Worm (Caenorhabditis elegans) whole organism, late embryonic: ENCODE results near the gene fbxa-89.

Source experiments
- K02D7.2 ChIP-seq: sonication (generic microtip); optimal IDR thresholded peaks from 2 replicates; lab custom pipeline; 2017; ENCODE audit warnings: mild to moderate bottlenecking, missing genetic modification characterization, missing compliant biosample characterization
- K09A11.1 ChIP-seq: sonication (generic microtip); optimal IDR thresholded peaks from 2 replicates; lab custom pipeline; 2017; ENCODE audit warnings: antibody characterized with exemption, mild to moderate bottlenecking, missing genetic modification characterization, missing compliant biosample characterization; ENCODE audit not compliant: insufficient read depth
- ceh-14 ChIP-seq: sonication (generic microtip); optimal IDR thresholded peaks from 2 replicates; lab custom pipeline; 2016; ENCODE audit warnings: missing genotype, missing genetic modification characterization, missing compliant biosample characterization
- ceh-18 ChIP-seq: sonication (generic microtip); optimal IDR thresholded peaks from 2 replicates; lab custom pipeline; 2016; ENCODE audit warnings: missing genetic modification characterization, missing compliant biosample characterization
- ceh-19 ChIP-seq: fragments of 200-800 bp; sonication (Bioruptor generic); optimal IDR thresholded peaks from 2 replicates; lab custom pipeline; 2018; ENCODE audit warnings: mild to moderate bottlenecking, missing genetic modification characterization, missing compliant biosample characterization
- ceh-2 ChIP-seq: sonication (generic microtip); optimal IDR thresholded peaks from 2 replicates; lab custom pipeline; 2016; ENCODE audit warnings: missing genotype, missing genetic modification characterization, missing compliant biosample characterization
- ceh-24 ChIP-seq: sonication (generic microtip); optimal IDR thresholded peaks from 2 replicates; lab custom pipeline; 2016; ENCODE audit warnings: mild to moderate bottlenecking, missing genetic modification characterization, missing compliant biosample characterization
- ceh-30 ChIP-seq: fragments of 150-350 bp; optimal IDR thresholded peaks from 2 replicates; lab custom pipeline; 2014; ENCODE audit warnings: missing biosample characterization, missing genetic modification characterization
- ceh-31 ChIP-seq: sonication (generic microtip); optimal IDR thresholded peaks from 2 replicates; lab custom pipeline; 2016; ENCODE audit warnings: missing genetic modification characterization, missing compliant biosample characterization
- ceh-34 ChIP-seq: sonication (generic microtip); optimal IDR thresholded peaks from 2 replicates; lab custom pipeline; 2016; ENCODE audit warnings: mild to moderate bottlenecking, missing genetic modification characterization, missing compliant biosample characterization
- ceh-45 ChIP-seq: fragments of 200-800 bp; sonication (Bioruptor generic); IDR thresholded peaks from 2 replicates; pipeline ENCODE4 v1.3.6; 2022; ENCODE audit warnings: missing genetic modification reagents, missing genetic modification characterization, missing compliant biosample characterization
- ceh-6 ChIP-seq: fragments of 200-800 bp; sonication (Bioruptor generic); optimal IDR thresholded peaks from 2 replicates; lab custom pipeline; 2018; ENCODE audit warnings: mild to moderate bottlenecking, missing genetic modification characterization, missing compliant biosample characterization
- ceh-9 ChIP-seq: sonication (generic microtip); optimal IDR thresholded peaks from 2 replicates; lab custom pipeline; 2016; ENCODE audit warnings: mild to moderate bottlenecking, missing genetic modification characterization, inconsistent platforms, missing compliant biosample characterization
- che-1 ChIP-seq: sonication (generic microtip); optimal IDR thresholded peaks from 2 replicates; lab custom pipeline; 2016; ENCODE audit warnings: mild to moderate bottlenecking, missing genetic modification characterization, missing compliant biosample characterization
- dmd-4 ChIP-seq: sonication (generic microtip); optimal IDR thresholded peaks from 2 replicates; lab custom pipeline; 2016; ENCODE audit warnings: borderline replicate concordance, missing genetic modification characterization, missing compliant biosample characterization
- dve-1 ChIP-seq: sonication (generic microtip); optimal IDR thresholded peaks from 2 replicates; lab custom pipeline; 2017; ENCODE audit warnings: antibody characterized with exemption, mild to moderate bottlenecking, missing genetic modification characterization, missing compliant biosample characterization
- elt-4 ChIP-seq: sonication (generic microtip); optimal IDR thresholded peaks from 2 replicates; lab custom pipeline; 2016; ENCODE audit warnings: missing genetic modification characterization, missing compliant biosample characterization
- fax-1 ChIP-seq: sonication (generic microtip); optimal IDR thresholded peaks from 2 replicates; lab custom pipeline; 2016; ENCODE audit warnings: missing genotype, missing genetic modification characterization, missing compliant biosample characterization
- fkh-6 ChIP-seq: sonication (generic microtip); optimal IDR thresholded peaks from 2 replicates; lab custom pipeline; 2016; ENCODE audit warnings: missing genetic modification characterization, missing compliant biosample characterization
- gmeb-2 ChIP-seq: sonication (generic microtip); optimal IDR thresholded peaks from 2 replicates; lab custom pipeline; 2016; ENCODE audit warnings: missing genetic modification characterization, inconsistent platforms, missing compliant biosample characterization
- hlh-15 ChIP-seq: sonication (generic microtip); optimal IDR thresholded peaks from 2 replicates; lab custom pipeline; 2016; ENCODE audit warnings: missing genetic modification characterization, missing compliant biosample characterization
- hlh-30 ChIP-seq: sonication (generic microtip); optimal IDR thresholded peaks from 2 replicates; lab custom pipeline; 2017; ENCODE audit warnings: antibody characterized with exemption, missing genetic modification characterization, missing compliant biosample characterization; ENCODE audit not compliant: insufficient read depth
- hlh-8 ChIP-seq: sonication (generic microtip); optimal IDR thresholded peaks from 2 replicates; lab custom pipeline; 2016; ENCODE audit warnings: missing genotype, missing genetic modification characterization, missing compliant biosample characterization
- nfya-1 ChIP-seq: sonication (generic microtip); optimal IDR thresholded peaks from 2 replicates; lab custom pipeline; 2017; ENCODE audit warnings: missing genetic modification characterization, mild to moderate bottlenecking, missing compliant biosample characterization, antibody characterized with exemption, moderate library complexity
- nhr-232 ChIP-seq: sonication (generic microtip); optimal IDR thresholded peaks from 2 replicates; lab custom pipeline; 2016; ENCODE audit warnings: missing genetic modification characterization, missing compliant biosample characterization
- npax-4 ChIP-seq: sonication (generic microtip); optimal IDR thresholded peaks from 2 replicates; lab custom pipeline; 2016; ENCODE audit warnings: missing genetic modification characterization, missing compliant biosample characterization
- pag-3 ChIP-seq: sonication (generic microtip); optimal IDR thresholded peaks from 2 replicates; lab custom pipeline; 2016; ENCODE audit warnings: missing compliant biosample characterization, missing genetic modification characterization, borderline replicate concordance
- pat-9 ChIP-seq: fragments of 200-800 bp; sonication (Bioruptor generic); optimal IDR thresholded peaks from 2 replicates; lab custom pipeline; 2018; ENCODE audit warnings: mild to moderate bottlenecking, missing genetic modification characterization, moderate library complexity, missing compliant biosample characterization
- pha-2 ChIP-seq: sonication (generic microtip); optimal IDR thresholded peaks from 2 replicates; lab custom pipeline; 2017; ENCODE audit warnings: mild to moderate bottlenecking, missing genetic modification characterization, missing compliant biosample characterization
- pqm-1 ChIP-seq: sonication (generic microtip); optimal IDR thresholded peaks from 2 replicates; lab custom pipeline; 2016; ENCODE audit warnings: missing genetic modification characterization, missing compliant biosample characterization
- pros-1 ChIP-seq: fragments of 150-350 bp; optimal IDR thresholded peaks from 2 replicates; lab custom pipeline; 2014; ENCODE audit warnings: missing biosample characterization, missing genetic modification reagents, missing genetic modification characterization
- ref-2 ChIP-seq: sonication (generic microtip); optimal IDR thresholded peaks from 2 replicates; lab custom pipeline; 2016; ENCODE audit warnings: missing genetic modification characterization, missing compliant biosample characterization
- sdc-2 ChIP-seq: sonication (generic microtip); optimal IDR thresholded peaks from 2 replicates; lab custom pipeline; 2016; ENCODE audit warnings: missing genotype, missing genetic modification characterization, missing compliant biosample characterization
- sox-4 ChIP-seq: sonication (generic microtip); optimal IDR thresholded peaks from 2 replicates; lab custom pipeline; 2017; ENCODE audit warnings: mild to moderate bottlenecking, missing genetic modification characterization, inconsistent platforms, missing compliant biosample characterization
- unc-3 ChIP-seq, 2 experiments: fragments of 200-800 bp in 1 of 2; sonication (Bioruptor generic) in 1 of 2; sonication (generic microtip) in 1 of 2; conservative IDR thresholded peaks in 1 of 2; optimal IDR thresholded peaks in 1 of 2; 2 replicates each; pipeline versions ENCODE4 v1.3.6 to Lab custom; 2016 to 2022; ENCODE audit warnings: missing compliant biosample characterization in 2 of 2, missing genetic modification characterization in 2 of 2, missing genetic modification reagents in 1 of 2
- unc-55 ChIP-seq: sonication (generic microtip); optimal IDR thresholded peaks from 2 replicates; lab custom pipeline; 2017; ENCODE audit warnings: missing biosample characterization, missing genetic modification reagents, missing genetic modification characterization
- unc-86 ChIP-seq: sonication (generic microtip); optimal IDR thresholded peaks from 2 replicates; lab custom pipeline; 2016; ENCODE audit warnings: missing genetic modification characterization, missing compliant biosample characterization
- zip-5 ChIP-seq: sonication (generic microtip); optimal IDR thresholded peaks from 2 replicates; lab custom pipeline; 2016; ENCODE audit warnings: missing genetic modification characterization, missing compliant biosample characterization

fbxa-89 gene

ce11 chrIII:12235914-12236313 lies at the start of gene fbxa-89, which contains the start of gene grl-15:
fbxa-89 (plus strand) TSS chrIII:12236184.
grl-15 (minus strand) TSS chrIII:12236014.
- no peak for TF ChIP-seq ceh-19 (GFP tag; lab: Kevin White, UChicago)
- no peak for TF ChIP-seq ceh-31 (tag; lab: Kevin White, UChicago)
- no peak for TF ChIP-seq fkh-6 (tag; lab: Kevin White, UChicago)
- no peak for TF ChIP-seq ceh-34 (tag; lab: Kevin White, UChicago)

- TF ChIP-seq pqm-1 (tag; lab: Kevin White, UChicago) (no peak), fax-1 (tag; lab: Kevin White, UChicago) (no peak), pag-3 (tag; lab: Kevin White, UChicago) (no peak), pros-1 (tag; lab: Kevin White, UChicago) (no peak), hlh-30 (tag; lab: Kevin White, UChicago) (no peak), K09A11.1 (tag; lab: Kevin White, UChicago) (no peak), K02D7.2 (tag; lab: Kevin White, UChicago) (no peak), unc-3 (GFP tag; conservative IDR thresholded peaks at IDR 0.05; lab: Robert Waterston, UW) (no peak), unc-3 (tag; optimal IDR thresholded peaks at IDR 0.05; lab: Kevin White, UChicago) (no peak), zip-5 (no peak), ceh-14 (tag; lab: Kevin White, UChicago) (no peak), ceh-2 (tag; lab: Kevin White, UChicago) (no peak), gmeb-2 (tag; lab: Kevin White, UChicago) (no peak), hlh-15 (tag; lab: Kevin White, UChicago) (no peak)
These were observed 47.7 kb upstream of the fbxa-89 start for ce11 chrIII:12188236-12188635.

DNA sequence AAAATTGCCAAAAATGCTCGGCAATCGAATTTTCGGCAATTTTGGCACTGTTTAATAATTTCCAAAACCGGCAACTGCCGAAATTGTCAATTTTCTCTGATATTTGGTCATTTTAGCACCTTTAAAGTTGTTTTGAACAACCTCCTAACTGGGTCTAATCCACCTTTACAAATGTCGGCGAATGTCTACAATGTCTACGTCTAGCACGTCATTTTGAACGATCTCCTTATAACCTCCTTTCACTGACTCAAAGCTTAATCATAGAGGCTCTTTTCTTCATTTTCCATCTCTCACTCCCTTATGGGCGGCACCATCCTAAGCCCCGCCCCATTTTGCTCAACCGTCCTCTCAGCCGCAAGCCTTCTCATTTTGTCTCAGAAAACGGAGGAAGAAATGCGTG lies 41.8 kb upstream of the fbxa-89 start, which contains the start of gene Y75B8A.44:
Y75B8A.44 (plus strand) TSS at position 301 of the 400 bp plus-strand sequence.
- TF ChIP-seq ceh-31 (tag; lab: Kevin White, UChicago) (no peak), ceh-45 (GFP tag; lab: Robert Waterston, UW) (no peak), hlh-8 (tag; lab: Kevin White, UChicago) (no peak), ceh-6 (GFP tag; lab: Kevin White, UChicago) (no peak), ceh-9 (tag; lab: Kevin White, UChicago) (no peak), sdc-2 (tag; lab: Kevin White, UChicago) (no peak), K09A11.1 (tag; lab: Kevin White, UChicago) (no peak), fkh-6 (tag; lab: Kevin White, UChicago) (no peak), dve-1 (no peak), unc-3 (GFP tag; conservative IDR thresholded peaks at IDR 0.05; lab: Robert Waterston, UW) (no peak), unc-3 (tag; optimal IDR thresholded peaks at IDR 0.05; lab: Kevin White, UChicago) (no peak), nhr-232 (no peak), K02D7.2 (tag; lab: Kevin White, UChicago) (no peak), pag-3 (tag; lab: Kevin White, UChicago) (no peak), elt-4 (tag; lab: Kevin White, UChicago) (no peak), ceh-30 (tag; lab: Kevin White, UChicago) (no peak), ref-2 (no peak), zip-5 (no peak), dmd-4 (tag; lab: Kevin White, UChicago) (no peak), ceh-24 (no peak), pat-9 (tag; lab: Kevin White, UChicago) (no peak)

ce11 chrIII:12195991-12196390 lies 40.0 kb upstream of the fbxa-89 start:
- TF ChIP-seq pha-2 (no peak), dve-1 (peak; percentile 88), sox-4 (no peak)
- TF ChIP-seq, all 69 proteins: peak for 1

ce11 chrIII:12198135-12198534 lies 37.8 kb upstream of the fbxa-89 start:
- TF ChIP-seq ceh-18 (tag; lab: Kevin White, UChicago) = no peak
- no peak for TF ChIP-seq unc-86 (tag; lab: Kevin White, UChicago)
- no peak for TF ChIP-seq unc-55 (GFP tag; lab: Kevin White, UChicago)
- no peak for TF ChIP-seq nhr-232
- TF ChIP-seq nfya-1 (tag; lab: Kevin White, UChicago) = no peak
- no peak for TF ChIP-seq fax-1 (tag; lab: Kevin White, UChicago)
- no peak for TF ChIP-seq sdc-2 (tag; lab: Kevin White, UChicago)
- TF ChIP-seq che-1 (tag; lab: Kevin White, UChicago) = no peak
- TF ChIP-seq npax-4 (tag; lab: Kevin White, UChicago) = no peak
